Worm (Caenorhabditis elegans): ENCODE measurements around the gene F52G3.8.
"Not testable (repeated sequence)": the region's sequence is repeated elsewhere in the genome, so short reads cannot be mapped to it uniquely, and the experiment has no call there.

DNA sequence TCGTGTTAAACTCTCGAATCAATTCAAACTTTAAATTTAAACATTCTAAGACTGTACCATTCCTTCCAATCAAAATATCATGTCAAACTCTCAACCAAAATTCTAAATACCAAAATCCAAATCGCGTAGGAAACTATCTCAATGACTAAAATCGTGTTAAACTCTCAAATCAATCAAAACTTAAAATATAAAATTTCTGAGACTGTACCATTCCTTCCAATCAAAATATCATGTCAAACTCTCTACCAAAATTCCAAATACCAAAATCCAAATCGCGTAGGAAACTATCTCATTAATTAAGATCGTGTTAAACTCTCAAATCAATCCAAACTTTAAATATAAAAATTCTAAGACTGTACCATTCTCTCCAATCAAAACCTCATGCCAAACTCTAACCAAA lies 18.2 kb downstream of the F52G3.8 start:
- 0 out of 2 replicates have a peak, but pooled peaks have one; percentile 6 for TF ChIP-seq tbx-37 (GFP tag; conservative IDR thresholded peaks at IDR 0.05)
- not testable (repeated sequence) for TF ChIP-seq hmg-4 (GFP tag; optimal IDR thresholded peaks at IDR 0.05)
